Worm (Caenorhabditis elegans) whole organism, late embryonic: ENCODE results near the gene srbc-20.

Experiments used
- C08G9.2 ChIP-seq: sonication (generic microtip); optimal IDR thresholded peaks from 2 replicates; lab custom pipeline; 2016; ENCODE audit warnings: mild to moderate bottlenecking, missing genetic modification characterization, moderate library complexity, missing compliant biosample characterization
- F13H6.1 ChIP-seq: sonication (generic microtip); optimal IDR thresholded peaks from 2 replicates; lab custom pipeline; 2016; ENCODE audit warnings: missing genetic modification characterization, missing compliant biosample characterization
- K02D7.2 ChIP-seq: sonication (generic microtip); optimal IDR thresholded peaks from 2 replicates; lab custom pipeline; 2017; ENCODE audit warnings: mild to moderate bottlenecking, missing genetic modification characterization, missing compliant biosample characterization
- K09A11.1 ChIP-seq: sonication (generic microtip); optimal IDR thresholded peaks from 2 replicates; lab custom pipeline; 2017; ENCODE audit warnings: antibody characterized with exemption, mild to moderate bottlenecking, missing genetic modification characterization, missing compliant biosample characterization; ENCODE audit not compliant: insufficient read depth
- T23F11.4 ChIP-seq: fragments of 200-800 bp; sonication (Bioruptor generic); optimal IDR thresholded peaks from 2 replicates; lab custom pipeline; 2018; ENCODE audit warnings: mild to moderate bottlenecking, missing genetic modification characterization, missing compliant biosample characterization
- Y22D7AL.16 ChIP-seq: sonication (generic microtip); optimal IDR thresholded peaks from 2 replicates; lab custom pipeline; 2016; ENCODE audit warnings: missing genetic modification characterization, missing compliant biosample characterization
- ahr-1 ChIP-seq: sonication (generic microtip); optimal IDR thresholded peaks from 2 replicates; lab custom pipeline; 2016; ENCODE audit warnings: missing genetic modification characterization, missing compliant biosample characterization
- ceh-14 ChIP-seq: sonication (generic microtip); optimal IDR thresholded peaks from 2 replicates; lab custom pipeline; 2016; ENCODE audit warnings: missing genotype, missing genetic modification characterization, missing compliant biosample characterization
- ceh-18 ChIP-seq: sonication (generic microtip); optimal IDR thresholded peaks from 2 replicates; lab custom pipeline; 2016; ENCODE audit warnings: missing genetic modification characterization, missing compliant biosample characterization
- ceh-19 ChIP-seq: fragments of 200-800 bp; sonication (Bioruptor generic); optimal IDR thresholded peaks from 2 replicates; lab custom pipeline; 2018; ENCODE audit warnings: mild to moderate bottlenecking, missing genetic modification characterization, missing compliant biosample characterization
- ceh-22 ChIP-seq: sonication (generic microtip); optimal IDR thresholded peaks from 2 replicates; lab custom pipeline; 2017; ENCODE audit warnings: missing biosample characterization, missing genetic modification characterization
- ceh-30 ChIP-seq: fragments of 150-350 bp; optimal IDR thresholded peaks from 2 replicates; lab custom pipeline; 2014; ENCODE audit warnings: missing biosample characterization, missing genetic modification characterization
- ceh-31 ChIP-seq: sonication (generic microtip); optimal IDR thresholded peaks from 2 replicates; lab custom pipeline; 2016; ENCODE audit warnings: missing genetic modification characterization, missing compliant biosample characterization
- ceh-34 ChIP-seq: sonication (generic microtip); optimal IDR thresholded peaks from 2 replicates; lab custom pipeline; 2016; ENCODE audit warnings: mild to moderate bottlenecking, missing genetic modification characterization, missing compliant biosample characterization
- ceh-45 ChIP-seq: fragments of 200-800 bp; sonication (Bioruptor generic); IDR thresholded peaks from 2 replicates; pipeline ENCODE4 v1.3.6; 2022; ENCODE audit warnings: missing genetic modification reagents, missing genetic modification characterization, missing compliant biosample characterization
- ceh-48 ChIP-seq: sonication (generic microtip); optimal IDR thresholded peaks from 2 replicates; lab custom pipeline; 2016; ENCODE audit warnings: missing genetic modification characterization, inconsistent platforms, missing compliant biosample characterization
- ceh-6 ChIP-seq: fragments of 200-800 bp; sonication (Bioruptor generic); optimal IDR thresholded peaks from 2 replicates; lab custom pipeline; 2018; ENCODE audit warnings: mild to moderate bottlenecking, missing genetic modification characterization, missing compliant biosample characterization
- che-1 ChIP-seq: sonication (generic microtip); optimal IDR thresholded peaks from 2 replicates; lab custom pipeline; 2016; ENCODE audit warnings: mild to moderate bottlenecking, missing genetic modification characterization, missing compliant biosample characterization
- dve-1 ChIP-seq: sonication (generic microtip); optimal IDR thresholded peaks from 2 replicates; lab custom pipeline; 2017; ENCODE audit warnings: antibody characterized with exemption, mild to moderate bottlenecking, missing genetic modification characterization, missing compliant biosample characterization
- elt-2 ChIP-seq: sonication (generic microtip); optimal IDR thresholded peaks from 2 replicates; lab custom pipeline; 2016; ENCODE audit warnings: missing genetic modification reagents, missing genetic modification characterization, missing compliant biosample characterization
- elt-4 ChIP-seq: sonication (generic microtip); optimal IDR thresholded peaks from 2 replicates; lab custom pipeline; 2016; ENCODE audit warnings: missing genetic modification characterization, missing compliant biosample characterization
- ets-4 ChIP-seq: sonication (generic microtip); optimal IDR thresholded peaks from 2 replicates; lab custom pipeline; 2016; ENCODE audit warnings: missing genetic modification characterization, missing compliant biosample characterization
- eyg-1 ChIP-seq: sonication (generic microtip); optimal IDR thresholded peaks from 2 replicates; lab custom pipeline; 2016; ENCODE audit warnings: missing genotype, missing genetic modification characterization, missing compliant biosample characterization
- fkh-10 ChIP-seq: fragments of 150-350 bp; optimal IDR thresholded peaks from 2 replicates; lab custom pipeline; 2014; ENCODE audit warnings: missing biosample characterization, missing genetic modification reagents, missing genetic modification characterization
- fkh-6 ChIP-seq: sonication (generic microtip); optimal IDR thresholded peaks from 2 replicates; lab custom pipeline; 2016; ENCODE audit warnings: missing genetic modification characterization, missing compliant biosample characterization
- gmeb-2 ChIP-seq: sonication (generic microtip); optimal IDR thresholded peaks from 2 replicates; lab custom pipeline; 2016; ENCODE audit warnings: missing genetic modification characterization, inconsistent platforms, missing compliant biosample characterization
- hlh-13 ChIP-seq: fragments of 200-800 bp; sonication (Bioruptor generic); optimal IDR thresholded peaks from 2 replicates; lab custom pipeline; 2018; ENCODE audit warnings: mild to moderate bottlenecking, missing genetic modification characterization, missing compliant biosample characterization
- hlh-15 ChIP-seq: sonication (generic microtip); optimal IDR thresholded peaks from 2 replicates; lab custom pipeline; 2016; ENCODE audit warnings: missing genetic modification characterization, missing compliant biosample characterization
- hlh-30 ChIP-seq: sonication (generic microtip); optimal IDR thresholded peaks from 2 replicates; lab custom pipeline; 2017; ENCODE audit warnings: antibody characterized with exemption, missing genetic modification characterization, missing compliant biosample characterization; ENCODE audit not compliant: insufficient read depth
- hlh-6 ChIP-seq: sonication (generic microtip); optimal IDR thresholded peaks from 2 replicates; lab custom pipeline; 2016; ENCODE audit warnings: missing genotype, missing genetic modification characterization, missing compliant biosample characterization
- hlh-8 ChIP-seq: sonication (generic microtip); optimal IDR thresholded peaks from 2 replicates; lab custom pipeline; 2016; ENCODE audit warnings: missing genotype, missing genetic modification characterization, missing compliant biosample characterization
- lin-11 ChIP-seq: fragments of 200-800 bp; sonication (Bioruptor generic); optimal IDR thresholded peaks from 2 replicates; lab custom pipeline; 2018; ENCODE audit warnings: mild to moderate bottlenecking, missing genetic modification characterization, missing compliant biosample characterization
- mec-3 ChIP-seq: sonication (generic microtip); optimal IDR thresholded peaks from 2 replicates; lab custom pipeline; 2016; ENCODE audit warnings: borderline replicate concordance, missing genetic modification characterization, missing compliant biosample characterization
- nfya-1 ChIP-seq: sonication (generic microtip); optimal IDR thresholded peaks from 2 replicates; lab custom pipeline; 2017; ENCODE audit warnings: missing genetic modification characterization, mild to moderate bottlenecking, missing compliant biosample characterization, antibody characterized with exemption, moderate library complexity
- npax-4 ChIP-seq: sonication (generic microtip); optimal IDR thresholded peaks from 2 replicates; lab custom pipeline; 2016; ENCODE audit warnings: missing genetic modification characterization, missing compliant biosample characterization
- pat-9 ChIP-seq: fragments of 200-800 bp; sonication (Bioruptor generic); optimal IDR thresholded peaks from 2 replicates; lab custom pipeline; 2018; ENCODE audit warnings: mild to moderate bottlenecking, missing genetic modification characterization, moderate library complexity, missing compliant biosample characterization
- pha-4 ChIP-seq: fragments of 150-350 bp; optimal IDR thresholded peaks from 2 replicates; lab custom pipeline; 2018; ENCODE audit warnings: missing biosample characterization, missing genetic modification reagents, missing genetic modification characterization
- pqm-1 ChIP-seq: sonication (generic microtip); optimal IDR thresholded peaks from 2 replicates; lab custom pipeline; 2016; ENCODE audit warnings: missing genetic modification characterization, missing compliant biosample characterization
- pros-1 ChIP-seq: fragments of 150-350 bp; optimal IDR thresholded peaks from 2 replicates; lab custom pipeline; 2014; ENCODE audit warnings: missing biosample characterization, missing genetic modification reagents, missing genetic modification characterization
- ref-2 ChIP-seq: sonication (generic microtip); optimal IDR thresholded peaks from 2 replicates; lab custom pipeline; 2016; ENCODE audit warnings: missing genetic modification characterization, missing compliant biosample characterization
- rnt-1 ChIP-seq: sonication (generic microtip); optimal IDR thresholded peaks from 2 replicates; lab custom pipeline; 2016; ENCODE audit warnings: missing genetic modification characterization, missing compliant biosample characterization
- syd-9 ChIP-seq: sonication (generic microtip); optimal IDR thresholded peaks from 2 replicates; lab custom pipeline; 2016; ENCODE audit warnings: mild to moderate bottlenecking, missing genetic modification characterization, moderate library complexity, missing compliant biosample characterization
- tbx-2 ChIP-seq: sonication (generic microtip); optimal IDR thresholded peaks from 2 replicates; lab custom pipeline; 2016; ENCODE audit warnings: missing genetic modification characterization, missing compliant biosample characterization
- ttx-3 ChIP-seq: sonication (generic microtip); optimal IDR thresholded peaks from 2 replicates; lab custom pipeline; 2016; ENCODE audit warnings: missing genetic modification reagents, missing genetic modification characterization, missing compliant biosample characterization
- unc-42 ChIP-seq: sonication (generic microtip); optimal IDR thresholded peaks from 2 replicates; lab custom pipeline; 2016; ENCODE audit warnings: missing genotype, missing genetic modification characterization, missing compliant biosample characterization
- unc-55 ChIP-seq: sonication (generic microtip); optimal IDR thresholded peaks from 2 replicates; lab custom pipeline; 2017; ENCODE audit warnings: missing biosample characterization, missing genetic modification reagents, missing genetic modification characterization
- unc-86 ChIP-seq: sonication (generic microtip); optimal IDR thresholded peaks from 2 replicates; lab custom pipeline; 2016; ENCODE audit warnings: missing genetic modification characterization, missing compliant biosample characterization
- zip-5 ChIP-seq: sonication (generic microtip); optimal IDR thresholded peaks from 2 replicates; lab custom pipeline; 2016; ENCODE audit warnings: missing genetic modification characterization, missing compliant biosample characterization

Gene srbc-20

DNA sequence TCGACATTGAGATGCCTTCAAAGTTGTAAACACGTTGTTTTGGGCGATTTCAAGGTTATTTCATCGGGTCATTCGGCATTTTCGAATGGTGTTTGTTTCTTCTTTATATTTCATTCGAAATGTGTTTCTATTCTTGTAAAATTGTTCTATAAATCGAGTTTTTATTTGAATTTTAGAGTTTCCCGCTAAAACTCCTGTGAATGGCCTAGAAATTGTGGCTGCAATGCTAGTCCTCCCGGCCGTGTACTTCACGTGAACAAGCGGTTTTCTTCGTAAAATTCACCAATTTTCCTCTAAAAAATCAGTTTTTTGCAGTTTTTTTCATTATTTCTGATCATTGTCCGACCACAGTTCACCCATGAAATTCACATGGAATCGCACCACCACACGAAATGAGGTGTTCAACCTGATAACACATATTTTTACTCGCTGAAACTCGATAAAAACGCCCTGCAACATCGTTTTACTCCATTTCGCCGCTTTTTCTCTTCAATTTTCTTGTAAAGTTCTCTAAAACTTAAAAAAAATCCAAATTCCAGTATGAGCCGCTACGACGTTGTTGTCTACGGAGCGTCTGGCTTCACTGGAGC, 19.8 kb upstream of the srbc-20 start, which contains the start of gene ldp-1 (continued):
- TF ChIP-seq fkh-10 (GFP tag; lab: Kevin White, UChicago) (no peak), ceh-34 (tag; lab: Kevin White, UChicago) (peak; percentile 8), C08G9.2 (tag; lab: Kevin White, UChicago) (peak; percentile 92), ceh-18 (no peak), ceh-30 (no peak), ceh-14 (peak; percentile 7), rnt-1 (tag; lab: Kevin White, UChicago) (peak; percentile 39), pha-4 (tag; lab: Kevin White, UChicago) (no peak), dve-1 (tag; lab: Kevin White, UChicago) (no peak), unc-42 (tag; lab: Kevin White, UChicago) (peak; percentile 25), mec-3 (peak; percentile 69), unc-55 (GFP tag; lab: Kevin White, UChicago) (no peak)

DNA sequence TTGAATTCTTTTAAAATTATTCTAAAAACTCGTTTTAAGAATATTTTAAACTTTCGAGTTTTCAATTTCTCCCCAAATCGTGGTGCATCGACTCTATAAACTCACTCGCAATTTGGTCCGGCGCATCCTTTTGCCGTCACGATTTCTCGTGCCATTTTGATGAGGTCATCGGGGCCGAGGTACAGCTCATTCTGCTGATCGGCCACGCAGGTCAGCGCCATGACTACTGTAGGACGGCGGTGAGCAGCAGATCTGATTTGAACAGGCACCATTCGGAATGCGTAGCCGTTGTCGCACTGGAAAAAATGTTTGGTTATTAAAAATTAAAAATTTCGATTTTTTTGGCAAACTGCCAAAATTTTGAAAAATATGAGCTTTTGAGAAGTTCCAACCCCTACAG, 14.2 kb upstream of the srbc-20 start:
- no peak for TF ChIP-seq che-1 (tag; lab: Kevin White, UChicago)
- no peak for TF ChIP-seq ceh-18
- TF ChIP-seq K09A11.1 (tag; lab: Kevin White, UChicago): no peak
- no peak for TF ChIP-seq unc-55 (GFP tag; lab: Kevin White, UChicago)
- no peak for TF ChIP-seq lin-11 (tag; lab: Kevin White, UChicago)
- no peak for TF ChIP-seq pqm-1 (tag; lab: Kevin White, UChicago)
- TF ChIP-seq elt-4: no peak
- no peak for TF ChIP-seq F13H6.1 (tag; lab: Kevin White, UChicago)
- TF ChIP-seq zip-5 (tag; lab: Kevin White, UChicago): no peak
- no peak for TF ChIP-seq Y22D7AL.16
- no peak for TF ChIP-seq K02D7.2 (tag; lab: Kevin White, UChicago)
- TF ChIP-seq eyg-1 (tag; lab: Kevin White, UChicago): no peak
- no peak for TF ChIP-seq ceh-19
- TF ChIP-seq hlh-30: no peak
- TF ChIP-seq hlh-13 (GFP tag; lab: Kevin White, UChicago): no peak
- TF ChIP-seq pat-9 (tag; lab: Kevin White, UChicago): no peak

DNA sequence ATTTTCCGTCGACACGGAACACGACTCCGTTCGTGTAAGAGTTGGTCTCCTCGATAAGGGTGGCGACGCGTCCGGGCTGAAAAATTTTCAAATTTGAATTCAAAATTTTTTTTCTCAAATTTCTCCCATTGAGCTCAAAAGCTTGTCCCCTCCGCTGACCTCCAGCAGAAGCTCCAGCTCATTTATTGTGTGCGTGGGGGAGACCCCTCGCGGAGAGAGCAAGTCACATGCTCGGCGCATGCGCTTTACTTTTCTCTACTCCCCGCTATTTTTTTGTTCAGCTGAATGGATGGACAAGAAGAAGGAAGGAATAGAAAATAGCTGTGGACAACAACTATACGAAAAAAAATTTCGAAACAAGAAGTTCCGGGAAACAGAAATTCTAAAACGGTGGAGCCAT, 13.4 kb upstream of the srbc-20 start:
- TF ChIP-seq ets-4 (tag; lab: Kevin White, UChicago) (no peak), ceh-18 (peak; percentile 67), hlh-15 (no peak), gmeb-2 (no peak), ceh-48 (tag; lab: Kevin White, UChicago) (no peak), nfya-1 (tag; lab: Kevin White, UChicago) (peak; percentile 39), Y22D7AL.16 (no peak), hlh-8 (tag; lab: Kevin White, UChicago) (no peak), unc-42 (tag; lab: Kevin White, UChicago) (peak; percentile 0), ceh-22 (no peak), fkh-6 (tag; lab: Kevin White, UChicago) (no peak), T23F11.4 (GFP tag; lab: Kevin White, UChicago) (no peak), ref-2 (tag; lab: Kevin White, UChicago) (peak; percentile 50), lin-11 (tag; lab: Kevin White, UChicago) (no peak), hlh-6 (no peak), ahr-1 (tag; lab: Kevin White, UChicago) (no peak), pros-1 (no peak), ceh-6 (GFP tag; lab: Kevin White, UChicago) (no peak), hlh-30 (peak; percentile 71), unc-86 (no peak), elt-2 (tag; lab: Kevin White, UChicago) (no peak), ceh-14 (no peak), npax-4 (tag; lab: Kevin White, UChicago) (no peak), dve-1 (tag; lab: Kevin White, UChicago) (no peak), tbx-2 (tag; lab: Kevin White, UChicago) (peak; percentile 30), syd-9 (no peak), ceh-45 (GFP tag; lab: Robert Waterston, UW) (no peak), ceh-31 (tag; lab: Kevin White, UChicago) (peak; percentile 62), ttx-3 (tag; lab: Kevin White, UChicago) (no peak), che-1 (tag; lab: Kevin White, UChicago) (no peak)
